Worm (Caenorhabditis elegans): ENCODE data around the gene ZK470.14.

ce11 chrX:4216894-4217293 is 49.6 kb downstream of the ZK470.14 start, which contains the start of the genes F20B6.10 and hpk-1:
- TF ChIP-seq ztf-29 (GFP tag; IDR thresholded peaks at IDR 0.05) = no peak
- no peak for TF ChIP-seq T22C8.4 (GFP tag; IDR thresholded peaks at IDR 0.05)
- no peak for TF ChIP-seq ztf-23 (GFP tag; IDR thresholded peaks at IDR 0.05)
